Worm (Caenorhabditis elegans): ENCODE data around the gene T05A7.12.

T05A7.12 gene

DNA sequence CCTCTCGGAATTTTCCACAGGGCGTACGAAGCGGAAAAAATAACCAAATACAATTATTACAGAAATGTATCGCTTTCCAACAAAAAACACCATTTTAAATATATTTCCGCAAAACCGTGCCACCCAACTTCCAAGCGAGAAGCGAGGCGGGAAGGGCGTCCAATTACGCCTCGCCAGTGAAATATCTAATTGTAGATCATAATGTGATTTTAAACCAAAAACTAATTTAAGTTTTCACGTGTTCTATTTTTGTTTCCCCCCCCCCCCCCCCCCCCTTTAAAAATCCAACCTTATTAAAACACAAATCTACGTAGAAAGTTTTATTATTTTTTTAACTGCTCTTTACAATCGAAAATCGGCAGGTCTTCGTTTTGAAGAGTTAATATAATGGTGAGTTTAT is 26.4 kb upstream of the T05A7.12 start, which contains the start of gene F10G7.12:
Gene F10G7.12 (plus strand): TSS at position 301 of the 400 bp plus-strand sequence.
- TF ChIP-seq unc-86 (tag; optimal IDR thresholded peaks at IDR 0.05) (no peak), sup-37 (GFP tag; optimal IDR thresholded peaks at IDR 0.05) (no peak), unc-62 (GFP tag; optimal IDR thresholded peaks at IDR 0.05) (no peak), nhr-77 (tag; optimal IDR thresholded peaks at IDR 0.05) (no peak), unc-30 (tag; optimal IDR thresholded peaks at IDR 0.05) (no peak), hpl-2 (GFP tag; optimal IDR thresholded peaks at IDR 0.05) (no peak), pax-3 (tag; optimal IDR thresholded peaks at IDR 0.05) (no peak), lin-13 (GFP tag; optimal IDR thresholded peaks at IDR 0.05) (no peak), efl-3 (GFP tag; optimal IDR thresholded peaks at IDR 0.05) (no peak), nhr-12 (tag; optimal IDR thresholded peaks at IDR 0.05) (no peak), C16A3.4 (tag; optimal IDR thresholded peaks at IDR 0.05) (no peak), nhr-19 (GFP tag; conservative IDR thresholded peaks at IDR 0.05) (no peak), nhr-28 (tag; optimal IDR thresholded peaks at IDR 0.05) (no peak), unc-130 (tag; optimal IDR thresholded peaks at IDR 0.05) (no peak), nhr-237 (tag; optimal IDR thresholded peaks at IDR 0.05) (no peak), snpc-4 (tag; optimal IDR thresholded peaks at IDR 0.05) (no peak), lin-14 (GFP tag; optimal IDR thresholded peaks at IDR 0.05) (no peak)

DNA sequence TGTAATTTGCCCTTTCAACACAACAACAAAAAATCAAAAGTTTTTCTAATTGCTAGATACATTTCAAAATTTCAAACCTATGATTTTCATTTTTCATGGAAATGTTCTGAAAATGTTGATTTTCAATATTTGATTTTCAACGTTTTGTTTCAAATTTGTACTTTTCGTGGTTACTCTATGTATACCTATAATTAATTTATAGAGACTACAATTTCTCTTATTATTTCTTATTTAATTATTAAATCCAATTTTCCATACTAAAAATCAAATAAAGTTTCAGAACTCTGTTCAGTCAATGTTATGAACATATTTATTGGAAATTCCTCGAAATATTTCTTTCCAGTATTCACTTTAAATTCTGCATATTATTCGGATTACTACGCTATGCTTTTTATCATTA is 23.9 kb upstream of the T05A7.12 start, which contains the start of gene sre-39:
Gene sre-39 (plus strand): TSS at position 301 of the 400 bp plus-strand sequence.
- TF ChIP-seq isw-1 (GFP tag; IDR thresholded peaks at IDR 0.05) (no peak), nhr-71 (tag; optimal IDR thresholded peaks at IDR 0.05) (no peak), mab-9 (GFP tag; IDR thresholded peaks at IDR 0.05) (no peak), tlp-1 (tag; optimal IDR thresholded peaks at IDR 0.05) (no peak), pax-3 (tag; optimal IDR thresholded peaks at IDR 0.05) (no peak), lin-35 (GFP tag; optimal IDR thresholded peaks at IDR 0.05) (no peak), nhr-85 (tag) (no peak), vab-15 (tag; optimal IDR thresholded peaks at IDR 0.05) (no peak), aha-1 (tag; optimal IDR thresholded peaks at IDR 0.05) (no peak), egl-27 (tag; optimal IDR thresholded peaks at IDR 0.05) (no peak), nhr-20 (tag; optimal IDR thresholded peaks at IDR 0.05) (no peak), lin-15B (tag; optimal IDR thresholded peaks at IDR 0.05) (no peak)

DNA sequence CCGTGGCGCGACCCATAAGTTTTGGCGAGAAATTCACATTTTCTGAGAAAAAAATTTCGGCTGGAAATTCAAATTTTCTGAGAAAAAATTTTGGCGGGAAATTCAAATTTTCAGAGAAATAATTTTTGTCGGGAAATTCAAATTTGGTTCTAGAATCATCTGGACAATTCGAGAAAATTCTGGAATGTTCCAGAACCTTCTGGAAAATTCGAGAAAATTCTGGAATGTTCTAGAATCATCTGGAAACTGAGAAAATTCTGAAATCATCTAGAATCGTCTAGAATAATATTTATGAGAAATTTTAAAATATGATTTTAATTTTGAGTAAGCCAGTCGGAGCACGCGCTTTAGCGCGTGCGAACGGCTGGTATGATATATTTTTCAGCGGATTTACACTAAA is 21.8 kb upstream of the T05A7.12 start:
- TF ChIP-seq zip-4 (GFP tag; optimal IDR thresholded peaks at IDR 0.05) (no peak), nhr-90 (tag; optimal IDR thresholded peaks at IDR 0.05; ENCODE audit: poor library complexity) (no peak), lsy-2 (tag; optimal IDR thresholded peaks at IDR 0.05) (no peak), ceh-63 (GFP tag; optimal IDR thresholded peaks at IDR 0.05) (no peak), blmp-1 (tag; optimal IDR thresholded peaks at IDR 0.05) (no peak), egl-13 (tag; optimal IDR thresholded peaks at IDR 0.05) (no peak), lin-15B (tag; optimal IDR thresholded peaks at IDR 0.05) (no peak), lin-14 (GFP tag; optimal IDR thresholded peaks at IDR 0.05) (no peak), ets-5 (GFP tag; IDR thresholded peaks at IDR 0.05) (no peak), ceh-82 (tag; optimal IDR thresholded peaks at IDR 0.05) (no peak), efl-1 (optimal IDR thresholded peaks at IDR 0.05) (no peak), efl-1 (GFP tag; optimal IDR thresholded peaks at IDR 0.05 in 1 of 2) (no peak), sox-4 (tag; optimal IDR thresholded peaks at IDR 0.05) (no peak), C34B4.2 (tag; optimal IDR thresholded peaks at IDR 0.05) (no peak), unc-98 (GFP tag; IDR thresholded peaks at IDR 0.05) (no peak), nhr-84 (tag; optimal IDR thresholded peaks at IDR 0.05) (no peak), lin-35 (GFP tag; optimal IDR thresholded peaks at IDR 0.05) (no peak), mab-9 (GFP tag; IDR thresholded peaks at IDR 0.05) (no peak)
